Worm (Caenorhabditis elegans): ENCODE data around the gene sri-36.
"Not testable (repeated sequence)": the region's sequence is repeated elsewhere in the genome, so short reads cannot be mapped to it uniquely, and the experiment has no call there.

Gene sri-36

DNA sequence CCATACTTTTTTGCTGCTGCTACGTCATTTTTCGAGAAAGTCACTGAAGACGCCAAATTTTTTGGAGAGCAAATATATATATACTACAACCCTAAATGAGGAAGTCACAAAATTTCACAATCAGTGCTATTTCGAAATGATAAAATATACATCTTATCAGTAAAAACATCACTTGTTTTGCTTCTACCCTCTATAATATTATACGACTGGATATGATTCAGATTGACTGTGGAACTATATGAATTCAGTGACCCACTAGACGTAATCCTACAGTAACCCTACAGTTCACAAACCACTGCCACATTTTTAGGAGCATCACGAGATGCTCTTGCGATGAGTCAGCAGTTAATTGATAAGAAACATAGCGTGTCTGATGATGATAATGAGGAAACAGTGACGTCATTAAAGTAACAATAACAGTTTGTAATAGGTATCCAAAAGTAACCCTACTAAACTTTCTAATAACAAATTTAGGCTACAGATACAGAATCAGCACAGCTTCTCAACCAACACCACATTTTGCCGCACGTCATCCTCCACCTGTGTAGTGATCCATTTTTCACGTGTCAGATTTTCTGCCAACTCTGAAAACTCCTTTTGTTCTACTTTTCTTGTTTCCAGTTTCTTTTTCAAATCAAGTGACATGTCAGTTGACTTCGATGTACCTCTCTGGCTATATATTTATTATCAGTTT lies 1.6 kb upstream of the sri-36 start, which contains the start of the genes F33H12.7 and sri-39:
Gene F33H12.7 (minus strand): TSS at position 51 of the 694 bp plus-strand sequence.
Gene sri-39 (plus strand): TSS at position 644 of the 694 bp plus-strand sequence.
- TF ChIP-seq unc-62 (GFP tag; optimal IDR thresholded peaks at IDR 0.05) = no peak

ce11 chrII:2583044-2583443 lies 2.3 kb downstream of the sri-36 start, which contains the start of gene sri-74:
TSS of gene sri-74 (minus strand) at chrII:2583144.
- no peak for TF ChIP-seq unc-62 (GFP tag; optimal IDR thresholded peaks at IDR 0.05)

DNA sequence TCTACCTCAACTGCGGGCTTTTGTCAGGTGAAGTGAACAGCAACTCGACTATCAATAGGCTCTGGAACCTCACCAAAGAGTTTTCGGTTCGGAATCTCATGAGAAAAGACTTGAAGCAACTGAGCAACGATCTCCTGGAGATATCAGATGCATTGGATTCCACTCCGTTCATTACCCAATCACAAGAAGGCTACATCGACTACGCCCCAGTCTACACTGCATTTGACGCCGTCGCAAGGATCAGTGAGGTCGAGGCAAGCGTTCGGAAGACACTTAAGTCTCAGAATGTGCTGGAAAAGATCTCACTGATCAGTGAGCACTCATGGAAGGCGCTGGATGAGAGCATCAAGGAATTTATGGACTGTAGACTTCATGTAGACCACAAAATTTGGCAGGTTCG lies 7.2 kb downstream of the sri-36 start:
- TF ChIP-seq unc-62 (GFP tag; optimal IDR thresholded peaks at IDR 0.05) = no peak

- TF ChIP-seq unc-62 (GFP tag; optimal IDR thresholded peaks at IDR 0.05) = no peak
Measured at ce11 chrII:2564899-2565298, 20.5 kb downstream of the sri-36 start, which contains the start of gene usp-39. TSS of gene usp-39 (plus strand) at chrII:2565275.

- no peak for TF ChIP-seq unc-62 (GFP tag; optimal IDR thresholded peaks at IDR 0.05)
Measured at ce11 chrII:2563973-2564372, 21.4 kb downstream of the sri-36 start, which contains the start of gene nep-18. TSS of gene nep-18 (minus strand) at chrII:2564073.

ce11 chrII:2553662-2554061 lies 31.7 kb downstream of the sri-36 start, which contains the start of gene K02F6.1:
TSS of gene K02F6.1 (plus strand) at chrII:2553962.
- TF ChIP-seq unc-62 (GFP tag; optimal IDR thresholded peaks at IDR 0.05) = not testable (repeated sequence)

- TF ChIP-seq unc-62 (GFP tag; optimal IDR thresholded peaks at IDR 0.05) = no peak
Measured at ce11 chrII:2553030-2553429, 32.4 kb downstream of the sri-36 start.

DNA sequence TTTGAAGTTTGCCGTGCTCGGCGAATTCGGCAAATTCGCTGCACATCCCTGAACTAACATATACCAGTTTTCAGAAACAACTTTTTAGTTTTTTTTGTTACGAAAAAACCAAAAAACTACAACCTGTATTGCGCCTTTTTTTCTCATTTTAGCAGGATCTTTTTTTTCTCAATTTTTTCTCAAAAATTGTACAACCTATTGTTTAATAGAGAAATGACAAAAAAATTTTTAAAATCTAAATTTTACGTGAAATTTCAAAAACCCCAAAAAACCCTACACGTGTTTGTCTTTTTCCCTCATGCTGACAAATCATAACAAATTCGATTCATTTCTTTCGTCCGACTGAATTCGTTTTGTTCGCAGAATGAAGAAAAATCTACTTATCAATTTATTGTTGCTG lies 39.5 kb downstream of the sri-36 start, which contains the start of gene K02F6.3:
Gene K02F6.3 (plus strand): TSS at position 301 of the 400 bp plus-strand sequence.
- no peak for TF ChIP-seq unc-62 (GFP tag; optimal IDR thresholded peaks at IDR 0.05)

- TF ChIP-seq unc-62 (GFP tag; optimal IDR thresholded peaks at IDR 0.05) = no peak
Measured at ce11 chrII:2538194-2538593, 47.2 kb downstream of the sri-36 start, which contains the start of gene K02F6.4. TSS of gene K02F6.4 (plus strand) at chrII:2538494.

- TF ChIP-seq unc-62 (GFP tag; optimal IDR thresholded peaks at IDR 0.05) = no peak
Measured at ce11 chrII:2537754-2538153, 47.6 kb downstream of the sri-36 start, which contains the start of gene K02F6.7. TSS of gene K02F6.7 (minus strand) at chrII:2537854.

ce11 chrII:2534952-2535351 lies 50.4 kb downstream of the sri-36 start, which contains the start of gene K02F6.8:
TSS of gene K02F6.8 (minus strand) at chrII:2535052.
- not testable (repeated sequence) for TF ChIP-seq unc-62 (GFP tag; optimal IDR thresholded peaks at IDR 0.05)

ce11 chrII:2534459-2534858 lies 50.9 kb downstream of the sri-36 start, which contains the start of gene K02F6.5:
TSS of gene K02F6.5 (plus strand) at chrII:2534759.
- TF ChIP-seq unc-62 (GFP tag; optimal IDR thresholded peaks at IDR 0.05) = not testable (repeated sequence)

Data from whole organism, dauer.